Worm (Caenorhabditis elegans) whole organism, young adult: ENCODE data around the gene ten-1.

ENCODE experiments used
- hlh-26 ChIP-seq: fragments of 200-800 bp; sonication (Bioruptor generic); conservative IDR thresholded peaks from 2 replicates; pipeline ENCODE4 v1.3.6; 2022; ENCODE audit warnings: missing genetic modification reagents, missing genetic modification characterization, missing compliant biosample characterization
- madf-3 ChIP-seq: fragments of 200-800 bp; sonication (Bioruptor generic); IDR thresholded peaks from 2 replicates; pipeline ENCODE4 v1.3.6; 2022; ENCODE audit warnings: missing genetic modification reagents, missing genetic modification characterization, missing compliant biosample characterization
- pha-4 ChIP-seq: fragments of 150-350 bp; sonication (generic microtip); optimal IDR thresholded peaks from 2 replicates; lab custom pipeline; 2014; ENCODE audit warnings: missing biosample characterization, missing genetic modification reagents, missing genetic modification characterization
- unc-62 ChIP-seq: fragments of 150-350 bp; optimal IDR thresholded peaks from 2 replicates; lab custom pipeline; 2014; ENCODE audit warnings: missing biosample characterization, missing genetic modification reagents, missing genetic modification characterization

ce11 chrIII:6797965-6798364 is 22.8 kb upstream of the ten-1 start, which contains the start of gene R05H11.2:
- TF ChIP-seq pha-4 (tag; lab: Kevin White, UChicago) (no peak), unc-62 (GFP tag; lab: Kevin White, UChicago) (no peak), hlh-26 (GFP tag; lab: Robert Waterston, UW) (no peak), madf-3 (no peak)
